Worm (Caenorhabditis elegans): Measurements from ENCODE around the gene K01A11.1.

DNA sequence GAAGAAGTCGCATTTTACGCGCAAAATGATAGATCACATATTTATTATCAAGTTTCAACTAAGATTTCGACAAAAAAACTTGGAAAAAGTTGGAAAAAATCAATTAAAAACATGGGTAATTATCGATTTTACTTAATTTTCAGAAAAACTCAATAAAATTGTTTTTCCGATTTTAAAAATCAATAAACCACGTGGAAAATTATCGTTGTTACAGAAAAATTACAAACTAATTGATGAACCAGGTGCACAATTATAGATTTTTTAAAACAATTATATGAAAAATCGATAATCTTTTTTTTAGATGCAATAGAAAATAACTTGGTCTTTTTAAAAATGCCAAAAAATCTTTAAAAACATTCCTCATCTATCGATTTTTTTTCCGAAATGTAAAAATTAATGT lies 618 bp downstream of the K01A11.1 start:
- TF ChIP-seq nhr-237 (tag; optimal IDR thresholded peaks at IDR 0.05) (no peak), ama-1 (optimal IDR thresholded peaks at IDR 0.05) (no peak), dpl-1 (GFP tag; optimal IDR thresholded peaks at IDR 0.05) (no peak), lir-3 (tag; optimal IDR thresholded peaks at IDR 0.05) (no peak), spr-3 (GFP tag; optimal IDR thresholded peaks at IDR 0.05) (no peak), jun-1 (tag; optimal IDR thresholded peaks at IDR 0.05) (no peak), ZK546.5 (tag; optimal IDR thresholded peaks at IDR 0.05) (no peak), nhr-10 (tag; optimal IDR thresholded peaks at IDR 0.05) (no peak), lsy-2 (tag; optimal IDR thresholded peaks at IDR 0.05) (no peak), nhr-76 (tag; optimal IDR thresholded peaks at IDR 0.05) (no peak), daf-12 (tag; optimal IDR thresholded peaks at IDR 0.05) (no peak), nhr-28 (tag; optimal IDR thresholded peaks at IDR 0.05) (no peak), zip-2 (tag; optimal IDR thresholded peaks at IDR 0.05) (no peak)

Data from whole organism, L4 larva.